Fruit fly (Drosophila melanogaster) whole organism, embryonic: Measurements from ENCODE around the gene nudE.

ENCODE experiments used
- Adf1 ChIP-seq: fragments of 200-800 bp; sonication (Bioruptor generic); IDR thresholded peaks from 2 replicates; pipeline ENCODE4 v1.3.6; 2022; ENCODE audit warnings: missing biosample characterization, missing genetic modification characterization
- CG10366 ChIP-seq: fragments of 200-800 bp; sonication (Bioruptor generic); IDR thresholded peaks from 2 replicates; pipeline ENCODE4 v1.3.6; 2022; ENCODE audit warnings: missing biosample characterization, missing genetic modification characterization
- CG10431 ChIP-seq: fragments of 200-800 bp; sonication (Bioruptor generic); optimal IDR thresholded peaks from 3 replicates; lab custom pipeline; 2018; ENCODE audit warnings: missing biosample characterization, mild to moderate bottlenecking, missing genetic modification characterization
- CG10462 ChIP-seq: fragments of 200-800 bp; sonication (Bioruptor generic); optimal IDR thresholded peaks from 2 replicates; lab custom pipeline; 2016; ENCODE audit warnings: missing biosample characterization, missing genetic modification characterization
- CG11247 ChIP-seq: fragments of 200-800 bp; sonication (Bioruptor generic); IDR thresholded peaks from 2 replicates; pipeline ENCODE4 v1.3.6; 2022; ENCODE audit warnings: missing biosample characterization, missing genetic modification characterization
- CG11456 ChIP-seq: fragments of 200-800 bp; sonication (Bioruptor generic); IDR thresholded peaks from 3 replicates; pipeline ENCODE4 v1.3.6; 2022; ENCODE audit warnings: missing biosample characterization, missing genetic modification characterization
- CG12104 ChIP-seq: fragments of 200-800 bp; sonication (Bioruptor generic); optimal IDR thresholded peaks from 3 replicates; lab custom pipeline; 2016; ENCODE audit warnings: missing biosample characterization, missing genetic modification characterization
- CG14441 ChIP-seq: fragments of 200-800 bp; sonication (Bioruptor generic); IDR thresholded peaks from 2 replicates; pipeline ENCODE4 v1.3.6; 2022; ENCODE audit warnings: missing biosample characterization, missing genetic modification characterization
- CG14965 ChIP-seq: fragments of 200-800 bp; sonication (Bioruptor generic); optimal IDR thresholded peaks from 2 replicates; lab custom pipeline; 2016; ENCODE audit warnings: missing biosample characterization, missing genetic modification characterization, borderline replicate concordance
- CG1529 ChIP-seq: fragments of 200-800 bp; sonication (Bioruptor generic); optimal IDR thresholded peaks from 3 replicates; lab custom pipeline; 2018; ENCODE audit warnings: missing biosample characterization, missing genetic modification characterization
- CG15514 ChIP-seq: fragments of 200-800 bp; sonication (Bioruptor generic); optimal IDR thresholded peaks from 3 replicates; lab custom pipeline; 2017; ENCODE audit warnings: missing biosample characterization, missing genetic modification characterization, mild to moderate bottlenecking, moderate library complexity, missing genetic modification reagents
- CG15696 ChIP-seq: fragments of 200-800 bp; sonication (Bioruptor generic); optimal IDR thresholded peaks from 2 replicates; lab custom pipeline; 2019; ENCODE audit warnings: missing biosample characterization, mild to moderate bottlenecking, missing genetic modification characterization, moderate library complexity
- CG17328 ChIP-seq: fragments of 200-800 bp; sonication (Bioruptor generic); IDR thresholded peaks from 2 replicates; pipeline ENCODE4 v1.3.6; 2022; ENCODE audit warnings: missing biosample characterization, missing genetic modification characterization
- CG17361 ChIP-seq: fragments of 200-800 bp; sonication (Bioruptor generic); IDR thresholded peaks from 3 replicates; pipeline ENCODE4 v1.3.6; 2022; ENCODE audit warnings: missing biosample characterization, missing genetic modification characterization
- CG30403 ChIP-seq: fragments of 200-800 bp; sonication (Bioruptor generic); optimal IDR thresholded peaks from 3 replicates; lab custom pipeline; 2016; ENCODE audit warnings: missing biosample characterization, missing genetic modification characterization
- CG3838 ChIP-seq: fragments of 200-800 bp; sonication (Bioruptor generic); optimal IDR thresholded peaks from 3 replicates; lab custom pipeline; 2016; ENCODE audit warnings: missing biosample characterization, missing genetic modification characterization
- CG6683 ChIP-seq: fragments of 200-800 bp; sonication (Bioruptor generic); optimal IDR thresholded peaks from 2 replicates; lab custom pipeline; 2017; ENCODE audit warnings: missing biosample characterization, mild to moderate bottlenecking, missing genetic modification characterization, missing genetic modification reagents
- CG8089 ChIP-seq: fragments of 200-800 bp; sonication (Bioruptor generic); optimal IDR thresholded peaks from 3 replicates; lab custom pipeline; 2016; ENCODE audit warnings: missing biosample characterization, missing genetic modification characterization
- CG8944 ChIP-seq: fragments of 200-800 bp; sonication (Bioruptor generic); optimal IDR thresholded peaks from 3 replicates; lab custom pipeline; 2016; ENCODE audit warnings: missing biosample characterization, missing genetic modification characterization
- CG9437 ChIP-seq: fragments of 200-800 bp; sonication (Bioruptor generic); optimal IDR thresholded peaks from 2 replicates; lab custom pipeline; 2018; ENCODE audit warnings: missing biosample characterization, mild to moderate bottlenecking, missing genetic modification characterization
- CG9609 ChIP-seq: fragments of 200-800 bp; sonication (Bioruptor generic); optimal IDR thresholded peaks from 3 replicates; lab custom pipeline; 2016; ENCODE audit warnings: missing biosample characterization, missing genetic modification characterization
- D19B ChIP-seq: fragments of 200-800 bp; sonication (Bioruptor generic); optimal IDR thresholded peaks from 2 replicates; lab custom pipeline; 2017; ENCODE audit warnings: missing biosample characterization, mild to moderate bottlenecking, missing genetic modification characterization
- Hand ChIP-seq: fragments of 200-800 bp; sonication (Bioruptor generic); optimal IDR thresholded peaks from 2 replicates; lab custom pipeline; 2017; ENCODE audit warnings: mild to moderate bottlenecking, missing biosample characterization, missing genetic modification reagents, missing genetic modification characterization
- Hmr ChIP-seq: fragments of 200-800 bp; sonication (Bioruptor generic); optimal IDR thresholded peaks from 3 replicates; lab custom pipeline; 2017; ENCODE audit warnings: mild to moderate bottlenecking, missing biosample characterization, missing genetic modification reagents, missing genetic modification characterization
- Hr78 ChIP-seq, 2 experiments: fragments of 200-800 bp in 1 of 2; fragments of >200 bp in 1 of 2; sonication (Bioruptor generic) in 1 of 2; optimal IDR thresholded peaks; 2 replicates each; lab custom pipeline; 2017 to 2019; ENCODE audit warnings: missing biosample characterization in 2 of 2, missing genetic modification characterization in 2 of 2, mild to moderate bottlenecking in 1 of 2, moderate library complexity in 1 of 2
- Kr ChIP-seq: fragments of 200-800 bp; sonication (Bioruptor generic); optimal IDR thresholded peaks from 2 replicates; lab custom pipeline; 2017; ENCODE audit warnings: missing biosample characterization, mild to moderate bottlenecking, missing genetic modification characterization
- Lim3 ChIP-seq: fragments of 200-800 bp; sonication (Bioruptor generic); IDR thresholded peaks from 2 replicates; pipeline ENCODE4 v1.3.6; 2022; ENCODE audit warnings: missing biosample characterization, missing genetic modification characterization
- Mes4 ChIP-seq: fragments of 200-800 bp; sonication (Bioruptor generic); optimal IDR thresholded peaks from 2 replicates; lab custom pipeline; 2016; ENCODE audit warnings: missing biosample characterization, missing genetic modification characterization
- NC2α ChIP-seq: fragments of 200-800 bp; sonication (Bioruptor generic); optimal IDR thresholded peaks from 2 replicates; lab custom pipeline; 2016; ENCODE audit warnings: missing biosample characterization, missing genetic modification characterization
- NFAT ChIP-seq: fragments of 200-800 bp; sonication (Bioruptor generic); IDR thresholded peaks from 2 replicates; pipeline ENCODE4 v1.3.6; 2022; ENCODE audit warnings: missing biosample characterization, missing genetic modification characterization
- Ravus ChIP-seq: fragments of 200-800 bp; sonication (Bioruptor generic); IDR thresholded peaks from 2 replicates; pipeline ENCODE4 v1.3.6; 2022; ENCODE audit warnings: missing biosample characterization, missing genetic modification characterization
- Vsx1 ChIP-seq: fragments of 200-800 bp; sonication (Bioruptor generic); optimal IDR thresholded peaks from 2 replicates; lab custom pipeline; 2017; ENCODE audit warnings: missing biosample characterization, mild to moderate bottlenecking, missing genetic modification characterization, missing genetic modification reagents
- Xbp1 ChIP-seq: fragments of 200-800 bp; sonication (Bioruptor generic); optimal IDR thresholded peaks from 3 replicates; lab custom pipeline; 2016; ENCODE audit warnings: missing biosample characterization, mild to moderate bottlenecking, missing genetic modification characterization
- YL-1 ChIP-seq: fragments of 200-800 bp; sonication (Bioruptor generic); optimal IDR thresholded peaks from 3 replicates; lab custom pipeline; 2017; ENCODE audit warnings: missing biosample characterization, mild to moderate bottlenecking, missing genetic modification characterization
- al ChIP-seq: fragments of 200-800 bp; sonication (Bioruptor generic); IDR thresholded peaks from 2 replicates; pipeline ENCODE4 v1.3.6; 2022; ENCODE audit warnings: missing biosample characterization, missing genetic modification characterization
- crol ChIP-seq: fragments of 200-800 bp; sonication (Bioruptor generic); IDR thresholded peaks from 2 replicates; pipeline ENCODE4 v1.3.6; 2022; ENCODE audit warnings: missing biosample characterization, missing genetic modification characterization
- dysf ChIP-seq: fragments of 200-800 bp; sonication (Bioruptor generic); IDR thresholded peaks from 3 replicates; pipeline ENCODE4 v1.3.6; 2022; ENCODE audit warnings: missing biosample characterization, missing genetic modification characterization
- fd102C ChIP-seq: fragments of 200-800 bp; sonication (Bioruptor generic); optimal IDR thresholded peaks from 2 replicates; lab custom pipeline; 2018; ENCODE audit warnings: missing biosample characterization, mild to moderate bottlenecking, missing genetic modification characterization, moderate library complexity
- gem ChIP-seq: fragments of 200-800 bp; sonication (Bioruptor generic); optimal IDR thresholded peaks from 2 replicates; lab custom pipeline; 2019; ENCODE audit warnings: missing biosample characterization, mild to moderate bottlenecking, missing genetic modification characterization, moderate library complexity
- kay ChIP-seq: fragments of 200-800 bp; sonication (Bioruptor generic); optimal IDR thresholded peaks from 2 replicates; lab custom pipeline; 2016; ENCODE audit warnings: missing biosample characterization, missing genetic modification characterization
- lab ChIP-seq: fragments of 200-800 bp; sonication (Bioruptor generic); optimal IDR thresholded peaks from 3 replicates; lab custom pipeline; 2017; ENCODE audit warnings: missing biosample characterization, missing genetic modification characterization, mild to moderate bottlenecking, moderate library complexity, missing genetic modification reagents
- lbe ChIP-seq: fragments of 200-800 bp; sonication (Bioruptor generic); optimal IDR thresholded peaks from 2 replicates; lab custom pipeline; 2016; ENCODE audit warnings: missing biosample characterization, mild to moderate bottlenecking, missing genetic modification characterization
- nom ChIP-seq: fragments of 200-800 bp; sonication (Bioruptor generic); optimal IDR thresholded peaks from 2 replicates; lab custom pipeline; 2017; ENCODE audit warnings: missing biosample characterization, missing genetic modification characterization, mild to moderate bottlenecking, moderate library complexity, missing genetic modification reagents
- otp ChIP-seq: fragments of 200-800 bp; sonication (Bioruptor generic); IDR thresholded peaks from 3 replicates; pipeline ENCODE4, ENCODE4 v1.3.6; 2022; ENCODE audit warnings: missing biosample characterization, missing genetic modification characterization
- pb ChIP-seq: fragments of 200-800 bp; sonication (Bioruptor generic); optimal IDR thresholded peaks from 3 replicates; lab custom pipeline; 2016; ENCODE audit warnings: missing biosample characterization, missing genetic modification characterization
- pfk ChIP-seq: fragments of 200-800 bp; sonication (Bioruptor generic); optimal IDR thresholded peaks from 2 replicates; lab custom pipeline; 2018; ENCODE audit warnings: missing biosample characterization, mild to moderate bottlenecking, missing genetic modification characterization, moderate library complexity
- shn ChIP-seq: fragments of 200-800 bp; sonication (Bioruptor generic); optimal IDR thresholded peaks from 3 replicates; lab custom pipeline; 2016; ENCODE audit warnings: missing biosample characterization, missing genetic modification characterization
- sna ChIP-seq: fragments of 200-800 bp; sonication (Bioruptor generic); IDR thresholded peaks from 2 replicates; pipeline ENCODE4 v1.3.6; 2022; ENCODE audit warnings: missing biosample characterization, missing genetic modification characterization; ENCODE audit not compliant: partially characterized antibody
- yki ChIP-seq: fragments of >200 bp; optimal IDR thresholded peaks from 3 replicates; lab custom pipeline; 2018

Gene nudE

DNA sequence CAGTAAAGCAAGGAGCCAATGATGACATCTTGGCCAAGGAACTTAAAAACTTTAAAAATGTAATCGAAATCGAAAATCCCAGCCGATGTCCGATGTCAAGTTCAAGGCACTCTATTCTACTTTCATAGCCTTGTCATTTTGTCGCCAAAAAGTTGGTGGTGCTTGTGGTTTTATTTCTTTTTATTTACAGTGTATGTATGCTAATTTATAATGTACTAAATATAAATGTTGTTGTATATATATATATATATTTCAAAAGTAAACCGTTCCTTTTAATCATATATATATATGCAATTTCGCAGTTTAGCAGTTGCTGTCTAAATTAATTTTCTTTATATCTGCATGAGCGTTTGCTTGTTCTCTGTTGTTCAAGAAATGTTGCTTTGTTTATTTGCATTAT is 4.4 kb upstream of the nudE start, which contains the start of the genes CG6709 and Hez:
Gene CG6709, minus strand, starts transcription at position 101 of the 400 bp plus-strand sequence.
Gene Hez, minus strand, starts transcription at position 101 of the 400 bp plus-strand sequence.
- no peak for TF ChIP-seq CG12104 (GFP tag; lab: Kevin White, UChicago)
- no peak for TF ChIP-seq Ravus (GFP tag; lab: Robert Waterston, UW)
- no peak for TF ChIP-seq crol (GFP tag; lab: Robert Waterston, UW)
- TF ChIP-seq D19B (GFP tag; lab: Kevin White, UChicago) = no peak
- no peak for TF ChIP-seq CG10431

DNA sequence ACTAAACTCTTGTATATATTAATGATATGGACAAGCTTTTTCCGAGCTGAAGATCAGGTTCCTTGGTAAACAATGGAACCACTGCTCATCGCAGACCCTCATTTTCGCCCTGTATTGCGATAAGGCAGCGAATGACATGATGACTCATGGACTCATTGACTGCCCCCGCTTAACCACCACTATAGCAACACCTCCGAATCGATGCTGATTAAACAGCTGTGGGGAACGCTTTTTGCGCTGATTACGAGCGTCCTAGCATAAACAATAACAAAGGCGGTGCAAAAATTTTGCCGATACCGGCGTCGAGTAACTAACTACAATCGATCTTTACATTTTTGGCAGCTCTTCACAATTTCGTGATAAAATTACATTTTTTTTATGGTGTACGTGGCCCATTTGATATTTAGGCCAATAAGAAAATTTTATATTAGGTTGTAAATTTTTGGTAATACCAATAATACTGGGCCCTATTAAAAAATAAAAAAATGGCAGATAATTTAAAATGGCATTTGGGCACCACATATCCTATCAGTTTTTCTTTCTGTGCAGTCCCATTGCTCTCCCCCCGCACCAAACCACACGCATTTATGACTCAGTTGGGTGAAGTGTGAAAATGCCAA is 1.8 kb upstream of the nudE start:
- no peak for TF ChIP-seq CG17361 (GFP tag; lab: Robert Waterston, UW)
- no peak for TF ChIP-seq CG8944 (GFP tag; lab: Kevin White, UChicago)
- TF ChIP-seq Mes4 = peak; percentile 1
- 0 out of 2 replicates have a peak, but pooled peaks have one; percentile 25 for TF ChIP-seq CG17328
- peak; percentile 28; the same call in 1 of the 2 replicates for TF ChIP-seq CG10366 (GFP tag; lab: Robert Waterston, UW)
- TF ChIP-seq otp (GFP tag; lab: Robert Waterston, UW) = no peak
- TF ChIP-seq CG8089 (GFP tag; lab: Kevin White, UChicago) = no peak
- no peak for TF ChIP-seq CG14441 (GFP tag; lab: Robert Waterston, UW)
- 0 out of 3 replicates have a peak, but pooled peaks have one; percentile 7 for TF ChIP-seq dysf (GFP tag; lab: Robert Waterston, UW)
- no peak for TF ChIP-seq CG15514 (GFP tag; lab: Kevin White, UChicago)
- no peak for TF ChIP-seq CG15696 (tag; lab: Kevin White, UChicago)
- TF ChIP-seq CG6683 (GFP tag; lab: Kevin White, UChicago) = no peak
- TF ChIP-seq shn = peak; percentile 27
- TF ChIP-seq gem (tag; lab: Kevin White, UChicago) = peak; percentile 34
- no peak for TF ChIP-seq Hand (GFP tag; lab: Kevin White, UChicago)
- no peak for TF ChIP-seq pfk
- TF ChIP-seq Hmr = peak; percentile 1
- TF ChIP-seq Hr78 (GFP tag; optimal IDR thresholded peaks at IDR 0.05; lab: Kevin White, UChicago) = no peak
- TF ChIP-seq CG9437 (GFP tag; lab: Kevin White, UChicago) = no peak
- TF ChIP-seq CG11456 (GFP tag; lab: Robert Waterston, UW) = no peak
- no peak for TF ChIP-seq CG30403
- peak; percentile 39 for TF ChIP-seq Xbp1 (GFP tag; lab: Kevin White, UChicago)
- no peak for TF ChIP-seq nom
- no peak for TF ChIP-seq CG14965 (GFP tag; lab: Kevin White, UChicago)
- no peak for TF ChIP-seq Kr (GFP tag; lab: Kevin White, UChicago)
- no peak for TF ChIP-seq NFAT (GFP tag; lab: Robert Waterston, UW)
- TF ChIP-seq al (GFP tag; lab: Robert Waterston, UW) = no peak
- no peak for TF ChIP-seq Lim3
- TF ChIP-seq Vsx1 (GFP tag; lab: Kevin White, UChicago) = no peak
- TF ChIP-seq CG3838 (GFP tag; lab: Kevin White, UChicago) = no peak
- no peak for TF ChIP-seq NC2α
- no peak for TF ChIP-seq yki
- no peak for TF ChIP-seq pb (GFP tag; lab: Kevin White, UChicago)
- TF ChIP-seq CG1529 = no peak
- no peak for TF ChIP-seq fd102C (GFP tag; lab: Kevin White, UChicago)
- peak; percentile 20 for TF ChIP-seq lbe (GFP tag; lab: Kevin White, UChicago)
- no peak for TF ChIP-seq YL-1
- TF ChIP-seq CG9609 (GFP tag; lab: Kevin White, UChicago) = no peak
- peak; percentile 11; the same call in 1 of the 2 replicates for TF ChIP-seq Adf1 (GFP tag; lab: Robert Waterston, UW)
- no peak for TF ChIP-seq CG11247 (GFP tag; lab: Robert Waterston, UW)
- no peak for TF ChIP-seq CG10462 (GFP tag; lab: Kevin White, UChicago)
- TF ChIP-seq kay (GFP tag; lab: Kevin White, UChicago) = peak; percentile 7
- TF ChIP-seq lab (GFP tag; lab: Kevin White, UChicago) = peak; percentile 21
- TF ChIP-seq sna = no peak
